Worm (Caenorhabditis elegans): ENCODE measurements around the gene ZC449.1.

The ZC449.1 gene

ce11 chrX:5022682-5023081 is 1.5 kb upstream of the ZC449.1 start:
- no peak for TF ChIP-seq lsy-2 (tag; optimal IDR thresholded peaks at IDR 0.05)
- no peak for TF ChIP-seq nhr-28 (tag; optimal IDR thresholded peaks at IDR 0.05)
- peak; percentile 80 for TF ChIP-seq M03D4.4 (tag; optimal IDR thresholded peaks at IDR 0.05)
- peak; percentile 26 for TF ChIP-seq lin-32 (GFP tag; optimal IDR thresholded peaks at IDR 0.05)
- peak; percentile 58 for TF ChIP-seq mls-2 (tag; optimal IDR thresholded peaks at IDR 0.05)
- no peak for TF ChIP-seq blmp-1 (tag; optimal IDR thresholded peaks at IDR 0.05)
- no peak for TF ChIP-seq elt-1 (tag; optimal IDR thresholded peaks at IDR 0.05; ENCODE audit: borderline replicate concordance, insufficient read depth)
- no peak for TF ChIP-seq ztf-11 (tag; optimal IDR thresholded peaks at IDR 0.05)
- TF ChIP-seq unc-39 (tag; optimal IDR thresholded peaks at IDR 0.05): no peak
- peak; percentile 36 for TF ChIP-seq unc-120 (tag; optimal IDR thresholded peaks at IDR 0.05; ENCODE audit: poor library complexity, severe bottlenecking)
- peak; percentile 67 for TF ChIP-seq sem-2 (GFP tag; optimal IDR thresholded peaks at IDR 0.05)
- peak; percentile 28 for TF ChIP-seq bed-3 (GFP tag; optimal IDR thresholded peaks at IDR 0.05)
- TF ChIP-seq nhr-12 (tag; optimal IDR thresholded peaks at IDR 0.05): no peak
- no peak for TF ChIP-seq zip-8 (tag; optimal IDR thresholded peaks at IDR 0.05)
- TF ChIP-seq ceh-43 (GFP tag; optimal IDR thresholded peaks at IDR 0.05): peak; percentile 42
- TF ChIP-seq tbx-8 (GFP tag; optimal IDR thresholded peaks at IDR 0.05): peak; percentile 60
- TF ChIP-seq ceh-83 (GFP tag; optimal IDR thresholded peaks at IDR 0.05): peak; percentile 77
- TF ChIP-seq sptf-1 (tag; optimal IDR thresholded peaks at IDR 0.05): peak; percentile 84
- TF ChIP-seq ham-2 (GFP tag; optimal IDR thresholded peaks at IDR 0.05): peak; percentile 36
- peak; percentile 67 for TF ChIP-seq drap-1 (GFP tag; optimal IDR thresholded peaks at IDR 0.05)
- TF ChIP-seq cnd-1 (tag; optimal IDR thresholded peaks at IDR 0.05): peak; percentile 72

- TF ChIP-seq blmp-1 (tag; optimal IDR thresholded peaks at IDR 0.05): no peak
- TF ChIP-seq ceh-83 (GFP tag; optimal IDR thresholded peaks at IDR 0.05): no peak
- no peak for TF ChIP-seq nhr-76 (tag; optimal IDR thresholded peaks at IDR 0.05)
- TF ChIP-seq ces-1 (GFP tag; optimal IDR thresholded peaks at IDR 0.05): no peak
- no peak for TF ChIP-seq flh-1 (GFP tag; optimal IDR thresholded peaks at IDR 0.05)
These were observed 2.2 kb downstream of the ZC449.1 start for ce11 chrX:5026461-5026860.

ce11 chrX:5027923-5028592 is 3.8 kb downstream of the ZC449.1 start:
- TF ChIP-seq unc-62 (GFP tag; optimal IDR thresholded peaks at IDR 0.05) (no peak), sem-2 (GFP tag; optimal IDR thresholded peaks at IDR 0.05) (no peak), lin-13 (tag; optimal IDR thresholded peaks at IDR 0.05) (no peak), ces-1 (GFP tag; optimal IDR thresholded peaks at IDR 0.05) (peak; percentile 73), hlh-1 (tag; optimal IDR thresholded peaks at IDR 0.05) (peak; percentile 44)

ce11 chrX:5028593-5028955 is 4.4 kb downstream of the ZC449.1 start:
- TF ChIP-seq nhr-237 (tag; optimal IDR thresholded peaks at IDR 0.05): no peak
- TF ChIP-seq unc-39 (tag; optimal IDR thresholded peaks at IDR 0.05): no peak
- TF ChIP-seq elt-1 (tag; optimal IDR thresholded peaks at IDR 0.05; ENCODE audit: borderline replicate concordance, insufficient read depth): no peak
- no peak for TF ChIP-seq nhr-76 (tag; optimal IDR thresholded peaks at IDR 0.05)
- TF ChIP-seq pha-4 (tag; optimal IDR thresholded peaks at IDR 0.05): no peak
- TF ChIP-seq ceh-83 (GFP tag; optimal IDR thresholded peaks at IDR 0.05): no peak
- no peak for TF ChIP-seq sem-2 (GFP tag; optimal IDR thresholded peaks at IDR 0.05)
- TF ChIP-seq mab-5 (tag; optimal IDR thresholded peaks at IDR 0.05): no peak
- TF ChIP-seq hlh-1 (tag; optimal IDR thresholded peaks at IDR 0.05): no peak
- no peak for TF ChIP-seq blmp-1 (tag; optimal IDR thresholded peaks at IDR 0.05)
- TF ChIP-seq mep-1 (tag; optimal IDR thresholded peaks at IDR 0.05): no peak
- TF ChIP-seq lsy-2 (tag; optimal IDR thresholded peaks at IDR 0.05): no peak
- no peak for TF ChIP-seq sptf-1 (tag; optimal IDR thresholded peaks at IDR 0.05)

ce11 chrX:5031742-5032141 is 7.5 kb downstream of the ZC449.1 start:
- TF ChIP-seq ces-1 (GFP tag; optimal IDR thresholded peaks at IDR 0.05) (peak; percentile 99), ztf-11 (tag; optimal IDR thresholded peaks at IDR 0.05) (no peak)
